Worm (Caenorhabditis elegans) whole organism, L1 larva: ENCODE measurements around the gene Y46E12A.5.

Source experiments
- ceh-88 ChIP-seq: fragments of 200-800 bp; sonication (Bioruptor generic); IDR thresholded peaks from 2 replicates; pipeline ENCODE4 v1.3.6; 2022; ENCODE audit warnings: missing genetic modification characterization, missing compliant biosample characterization
- dpl-1 ChIP-seq, 3 experiments: fragments of 150-350 bp in 2 of 3; sonication (generic microtip) in 1 of 3; optimal IDR thresholded peaks; 2 replicates each; lab custom pipeline; 2014 to 2017; ENCODE audit warnings: missing biosample characterization in 3 of 3, missing genetic modification characterization in 3 of 3, missing genetic modification reagents in 3 of 3
- egl-27 ChIP-seq, 2 experiments: fragments of 150-350 bp in 1 of 2; sonication (generic microtip); optimal IDR thresholded peaks; 3 replicates each; lab custom pipeline; 2017 to 2018; ENCODE audit warnings: missing biosample characterization in 2 of 2, missing genetic modification characterization in 2 of 2, missing genetic modification reagents in 2 of 2
- ets-5 ChIP-seq: fragments of 200-800 bp; sonication (Bioruptor generic); IDR thresholded peaks from 2 replicates; pipeline ENCODE4 v1.3.6; 2022; ENCODE audit warnings: missing genetic modification characterization, missing compliant biosample characterization
- fkh-4 ChIP-seq: sonication (generic microtip); optimal IDR thresholded peaks from 2 replicates; lab custom pipeline; 2016; ENCODE audit warnings: missing compliant biosample characterization, missing genetic modification characterization, borderline replicate concordance
- grh-1 ChIP-seq: fragments of 200-800 bp; sonication (Bioruptor generic); IDR thresholded peaks from 2 replicates; pipeline ENCODE4 v1.3.6; 2022; ENCODE audit warnings: missing genetic modification reagents, missing genetic modification characterization, missing compliant biosample characterization
- hlh-4 ChIP-seq: sonication (generic microtip); optimal IDR thresholded peaks from 2 replicates; lab custom pipeline; 2016; ENCODE audit warnings: mild to moderate bottlenecking, missing genetic modification characterization, missing compliant biosample characterization
- hpl-2 ChIP-seq: fragments of 150-350 bp; optimal IDR thresholded peaks from 2 replicates; lab custom pipeline; 2014; ENCODE audit warnings: missing biosample characterization, missing genetic modification reagents, missing genetic modification characterization
- isw-1 ChIP-seq: fragments of 200-800 bp; sonication (Bioruptor generic); IDR thresholded peaks from 2 replicates; pipeline ENCODE4 v1.3.6; 2022; ENCODE audit warnings: missing genetic modification characterization, missing compliant biosample characterization
- nhr-11 ChIP-seq: fragments of 150-350 bp; optimal IDR thresholded peaks from 2 replicates; lab custom pipeline; 2014; ENCODE audit warnings: missing biosample characterization, missing genetic modification characterization
- nhr-12 ChIP-seq: sonication (generic microtip); optimal IDR thresholded peaks from 2 replicates; lab custom pipeline; 2017; ENCODE audit warnings: missing biosample characterization, missing genetic modification characterization
- nhr-85 ChIP-seq: sonication (generic microtip); peaks from one replicate; lab custom pipeline; 2016; ENCODE audit warnings: missing genetic modification characterization, inconsistent platforms, missing compliant biosample characterization
- rnt-1 ChIP-seq: sonication (generic microtip); optimal IDR thresholded peaks from 2 replicates; lab custom pipeline; 2016; ENCODE audit warnings: mild to moderate bottlenecking, missing genetic modification characterization, moderate library complexity, missing compliant biosample characterization
- sox-4 ChIP-seq: sonication (generic microtip); optimal IDR thresholded peaks from 2 replicates; lab custom pipeline; 2016; ENCODE audit warnings: missing genetic modification characterization, missing compliant biosample characterization
- sup-37 ChIP-seq: fragments of 200-800 bp; sonication (Bioruptor generic); optimal IDR thresholded peaks from 2 replicates; lab custom pipeline; 2018; ENCODE audit warnings: mild to moderate bottlenecking, missing genetic modification characterization, missing compliant biosample characterization
- tlp-1 ChIP-seq: fragments of 150-350 bp; optimal IDR thresholded peaks from 2 replicates; lab custom pipeline; 2014; ENCODE audit warnings: missing biosample characterization, missing genetic modification characterization
- unc-30 ChIP-seq: sonication (generic microtip); optimal IDR thresholded peaks from 2 replicates; lab custom pipeline; 2017; ENCODE audit warnings: missing biosample characterization, missing genetic modification characterization
- zip-4 ChIP-seq: fragments of 200-800 bp; sonication (Bioruptor generic); optimal IDR thresholded peaks from 2 replicates; lab custom pipeline; 2018; ENCODE audit warnings: mild to moderate bottlenecking, missing genetic modification characterization, moderate library complexity, missing compliant biosample characterization
- ztf-11 ChIP-seq, 2 experiments: sonication (generic microtip); optimal IDR thresholded peaks; 2 replicates each; lab custom pipeline; 2016 to 2017; ENCODE audit warnings: missing genetic modification characterization in 2 of 2, missing biosample characterization in 1 of 2, missing compliant biosample characterization in 1 of 2

Gene Y46E12A.5

ce11 chrIII:1717772-1718171, 40.3 kb downstream of the Y46E12A.5 start:
- TF ChIP-seq fkh-4 (tag; lab: Kevin White, UChicago) (no peak), nhr-12 (no peak), rnt-1 (no peak), zip-4 (no peak), isw-1 (GFP tag; lab: Robert Waterston, UW) (no peak), tlp-1 (tag; lab: Kevin White, UChicago) (no peak), sup-37 (GFP tag; lab: Kevin White, UChicago) (no peak), unc-30 (tag; lab: Kevin White, UChicago) (no peak), nhr-85 (tag; lab: Kevin White, UChicago) (no peak), nhr-11 (tag; lab: Kevin White, UChicago) (no peak), hlh-4 (tag; lab: Kevin White, UChicago) (no peak), ztf-11 (tag; optimal IDR thresholded peaks at IDR 0.05; lab: Kevin White, UChicago) (no peak), sox-4 (tag; lab: Kevin White, UChicago) (no peak), ets-5 (no peak), ceh-88 (GFP tag; lab: Robert Waterston, UW) (no peak)

- TF ChIP-seq dpl-1 (GFP tag; optimal IDR thresholded peaks at IDR 0.05; lab: Kevin White, UChicago) (no peak), nhr-12 (no peak), nhr-85 (tag; lab: Kevin White, UChicago) (no peak), grh-1 (GFP tag; lab: Robert Waterston, UW) (no peak), egl-27 (tag; optimal IDR thresholded peaks at IDR 0.05; lab: Kevin White, UChicago) (no peak), hpl-2 (no peak), sox-4 (tag; lab: Kevin White, UChicago) (no peak), tlp-1 (tag; lab: Kevin White, UChicago) (no peak), ztf-11 (tag; optimal IDR thresholded peaks at IDR 0.05; lab: Kevin White, UChicago) (no peak)
These were observed 44.0 kb downstream of the Y46E12A.5 start for ce11 chrIII:1713991-1714611.
